Worm (Caenorhabditis elegans): ENCODE data around the gene irld-2.

Gene irld-2

ce11 chrX:13350123-13350798 is 44.6 kb downstream of the irld-2 start:
- TF ChIP-seq W03F9.2 (tag; optimal IDR thresholded peaks at IDR 0.05), result no peak
- no peak for TF ChIP-seq him-1 (tag; optimal IDR thresholded peaks at IDR 0.05)
- TF ChIP-seq dao-5 (tag; optimal IDR thresholded peaks at IDR 0.05), result no peak

ce11 chrX:13349230-13350122 is 45.4 kb downstream of the irld-2 start:
- TF ChIP-seq dao-5 (tag; optimal IDR thresholded peaks at IDR 0.05) (no peak), him-1 (tag; optimal IDR thresholded peaks at IDR 0.05) (no peak), W03F9.2 (tag; optimal IDR thresholded peaks at IDR 0.05) (no peak)

ce11 chrX:13348417-13348816 is 46.5 kb downstream of the irld-2 start:
- TF ChIP-seq W03F9.2 (tag; optimal IDR thresholded peaks at IDR 0.05) (peak; percentile 48), dao-5 (tag; optimal IDR thresholded peaks at IDR 0.05) (no peak)

ce11 chrX:13347251-13347650 is 47.6 kb downstream of the irld-2 start:
- TF ChIP-seq him-1 (tag; optimal IDR thresholded peaks at IDR 0.05), result no peak
- TF ChIP-seq dao-5 (tag; optimal IDR thresholded peaks at IDR 0.05), result no peak
- TF ChIP-seq W03F9.2 (tag; optimal IDR thresholded peaks at IDR 0.05), result no peak

All from whole organism, L4/young adult.